Worm (Caenorhabditis elegans): ENCODE data around the gene C03F11.4.

ce11 chrX:5433912-5434311 lies 27.7 kb upstream of the C03F11.4 start:
- no peak for TF ChIP-seq ceh-48 (tag; optimal IDR thresholded peaks at IDR 0.05)
- no peak for TF ChIP-seq pag-3 (tag; optimal IDR thresholded peaks at IDR 0.05; ENCODE audit: borderline replicate concordance)
- no peak for TF ChIP-seq ceh-14 (tag; optimal IDR thresholded peaks at IDR 0.05)
- TF ChIP-seq ceh-22 (tag; optimal IDR thresholded peaks at IDR 0.05): no peak
- TF ChIP-seq ceh-31 (tag; optimal IDR thresholded peaks at IDR 0.05): no peak
- TF ChIP-seq pat-9 (tag; optimal IDR thresholded peaks at IDR 0.05): no peak
- no peak for TF ChIP-seq lim-6 (tag; optimal IDR thresholded peaks at IDR 0.05)
- no peak for TF ChIP-seq hlh-8 (tag; optimal IDR thresholded peaks at IDR 0.05)
- no peak for TF ChIP-seq hlh-15 (tag; optimal IDR thresholded peaks at IDR 0.05)
- no peak for TF ChIP-seq hlh-6 (tag; optimal IDR thresholded peaks at IDR 0.05)
- TF ChIP-seq gmeb-2 (tag; optimal IDR thresholded peaks at IDR 0.05): no peak
